Worm (Caenorhabditis elegans) whole organism, midembryonic: ENCODE data around the gene Y45G12B.3.

Experiments
- cog-1 ChIP-seq: sonication (generic microtip); optimal IDR thresholded peaks from 2 replicates; lab custom pipeline; 2016; ENCODE audit warnings: missing genetic modification characterization, missing compliant biosample characterization
- ztf-23 ChIP-seq: fragments of 200-800 bp; sonication (Bioruptor generic); IDR thresholded peaks from 2 replicates; pipeline ENCODE4 v1.3.6; 2022; ENCODE audit warnings: missing genetic modification reagents, missing genetic modification characterization, missing compliant biosample characterization

- TF ChIP-seq cog-1 (tag; lab: Kevin White, UChicago) (no peak), ztf-23 (GFP tag; lab: Robert Waterston, UW) (no peak)
Measured at ce11 chrV:2650980-2651379, 45.1 kb downstream of the Y45G12B.3 start.
